Worm (Caenorhabditis elegans) whole organism, L3 larva: ENCODE measurements around the gene F13H8.3.

Experiments used
- R02D3.7 ChIP-seq: fragments of 150-350 bp; optimal IDR thresholded peaks from 2 replicates; lab custom pipeline; 2014; ENCODE audit warnings: missing biosample characterization, missing genetic modification characterization
- ZK546.5 ChIP-seq: sonication (generic microtip); optimal IDR thresholded peaks from 2 replicates; lab custom pipeline; 2017; ENCODE audit warnings: missing biosample characterization, missing genetic modification characterization
- ama-1 ChIP-seq: fragments of 150-350 bp; optimal IDR thresholded peaks from 2 replicates; lab custom pipeline; 2018
- ceh-16 ChIP-seq: sonication (generic microtip); optimal IDR thresholded peaks from 2 replicates; lab custom pipeline; 2017; ENCODE audit warnings: missing biosample characterization, missing genetic modification characterization
- ceh-28 ChIP-seq: fragments of 150-350 bp; optimal IDR thresholded peaks from 2 replicates; lab custom pipeline; 2014; ENCODE audit warnings: missing biosample characterization, missing genetic modification reagents, missing genetic modification characterization
- ceh-82 ChIP-seq: fragments of 150-350 bp; optimal IDR thresholded peaks from 2 replicates; lab custom pipeline; 2014; ENCODE audit warnings: missing biosample characterization, missing genetic modification characterization
- ceh-9 ChIP-seq: sonication (generic microtip); optimal IDR thresholded peaks from 2 replicates; lab custom pipeline; 2018; ENCODE audit warnings: missing biosample characterization, missing genetic modification characterization
- egl-27 ChIP-seq: sonication (generic microtip); optimal IDR thresholded peaks from 4 replicates; lab custom pipeline; 2017; ENCODE audit warnings: missing biosample characterization, missing genetic modification reagents, missing genetic modification characterization
- egl-5 ChIP-seq: fragments of 150-350 bp; optimal IDR thresholded peaks from 2 replicates; lab custom pipeline; 2017; ENCODE audit warnings: missing biosample characterization, missing genetic modification reagents, missing genetic modification characterization, inconsistent platforms
- elt-1 ChIP-seq: fragments of 150-350 bp; optimal IDR thresholded peaks from 2 replicates; lab custom pipeline; 2014; ENCODE audit warnings: missing biosample characterization, missing genetic modification characterization
- elt-2 ChIP-seq: sonication (generic microtip); optimal IDR thresholded peaks from 2 replicates; lab custom pipeline; 2016; ENCODE audit warnings: missing genetic modification reagents, mild to moderate bottlenecking, missing genetic modification characterization, missing compliant biosample characterization
- eor-1 ChIP-seq, 2 experiments: fragments of 150-350 bp; optimal IDR thresholded peaks; 2 replicates each; lab custom pipeline; 2014 to 2018; ENCODE audit warnings: missing biosample characterization in 2 of 2, missing genetic modification characterization in 2 of 2
- fkh-2 ChIP-seq: fragments of 150-350 bp; optimal IDR thresholded peaks from 2 replicates; lab custom pipeline; 2014; ENCODE audit warnings: missing biosample characterization, missing genetic modification reagents, missing genetic modification characterization
- fos-1 ChIP-seq: fragments of 150-350 bp; optimal IDR thresholded peaks from 2 replicates; lab custom pipeline; 2014; ENCODE audit warnings: missing biosample characterization, missing genetic modification characterization
- hmg-11 ChIP-seq: sonication (generic microtip); optimal IDR thresholded peaks from 2 replicates; lab custom pipeline; 2016; ENCODE audit warnings: missing genetic modification characterization, missing compliant biosample characterization
- jun-1 ChIP-seq: fragments of 150-350 bp; optimal IDR thresholded peaks from 2 replicates; lab custom pipeline; 2014; ENCODE audit warnings: missing biosample characterization, missing genetic modification reagents, missing genetic modification characterization
- lin-15B ChIP-seq: fragments of 150-350 bp; optimal IDR thresholded peaks from 2 replicates; lab custom pipeline; 2014; ENCODE audit warnings: missing biosample characterization, missing genetic modification characterization
- lin-39 ChIP-seq: fragments of 150-350 bp; optimal IDR thresholded peaks from 2 replicates; lab custom pipeline; 2018; ENCODE audit warnings: missing biosample characterization, missing genetic modification reagents, missing genetic modification characterization
- lsy-12 ChIP-seq: sonication (generic microtip); optimal IDR thresholded peaks from 2 replicates; lab custom pipeline; 2016; ENCODE audit warnings: mild to moderate bottlenecking, missing genetic modification characterization, missing compliant biosample characterization
- mdl-1 ChIP-seq: fragments of 150-350 bp; optimal IDR thresholded peaks from 2 replicates; lab custom pipeline; 2014; ENCODE audit warnings: missing biosample characterization, missing genetic modification characterization
- mml-1 ChIP-seq: fragments of 150-350 bp; sonication (generic microtip); optimal IDR thresholded peaks from 3 replicates; lab custom pipeline; 2014; ENCODE audit warnings: missing biosample characterization, missing genetic modification characterization
- nfya-1 ChIP-seq: sonication (generic microtip); optimal IDR thresholded peaks from 2 replicates; lab custom pipeline; 2017; ENCODE audit warnings: missing genetic modification characterization, mild to moderate bottlenecking, missing compliant biosample characterization, antibody characterized with exemption, moderate library complexity; ENCODE audit not compliant: insufficient read depth
- nhr-11 ChIP-seq: fragments of 150-350 bp; optimal IDR thresholded peaks from 2 replicates; lab custom pipeline; 2014; ENCODE audit warnings: missing biosample characterization, missing genetic modification characterization
- nhr-12 ChIP-seq: fragments of 150-350 bp; optimal IDR thresholded peaks from 2 replicates; lab custom pipeline; 2014; ENCODE audit warnings: missing biosample characterization, missing genetic modification characterization
- nhr-23 ChIP-seq: fragments of 150-350 bp; optimal IDR thresholded peaks from 2 replicates; lab custom pipeline; 2014; ENCODE audit warnings: missing biosample characterization, missing genetic modification reagents, missing genetic modification characterization
- nhr-237 ChIP-seq: fragments of 150-350 bp; optimal IDR thresholded peaks from 2 replicates; lab custom pipeline; 2014; ENCODE audit warnings: missing biosample characterization, missing genetic modification characterization
- nhr-25 ChIP-seq: sonication (generic microtip); optimal IDR thresholded peaks from 2 replicates; lab custom pipeline; 2017; ENCODE audit warnings: missing biosample characterization, missing genetic modification characterization
- nhr-43 ChIP-seq: sonication (generic microtip); optimal IDR thresholded peaks from 2 replicates; lab custom pipeline; 2016; ENCODE audit warnings: mild to moderate bottlenecking, missing genetic modification characterization, missing compliant biosample characterization; ENCODE audit not compliant: poor library complexity, severe bottlenecking
- nhr-67 ChIP-seq: fragments of 150-350 bp; optimal IDR thresholded peaks from 2 replicates; lab custom pipeline; 2014; ENCODE audit warnings: missing biosample characterization, missing genetic modification characterization
- nhr-77 ChIP-seq: fragments of 150-350 bp; optimal IDR thresholded peaks from 2 replicates; lab custom pipeline; 2014; ENCODE audit warnings: missing biosample characterization, missing genetic modification characterization
- pha-4 ChIP-seq: fragments of 150-350 bp; optimal IDR thresholded peaks from 2 replicates; lab custom pipeline; 2014; ENCODE audit warnings: missing biosample characterization, missing genetic modification reagents, missing genetic modification characterization
- pqm-1 ChIP-seq: fragments of 150-350 bp; optimal IDR thresholded peaks from 2 replicates; lab custom pipeline; 2017; ENCODE audit warnings: missing biosample characterization, missing genetic modification characterization, inconsistent platforms
- sea-2 ChIP-seq: fragments of 150-350 bp; sonication (generic microtip); optimal IDR thresholded peaks from 4 replicates; lab custom pipeline; 2014; ENCODE audit warnings: missing biosample characterization, missing genetic modification reagents, missing genetic modification characterization
- skn-1 ChIP-seq: fragments of 150-350 bp; optimal IDR thresholded peaks from 2 replicates; lab custom pipeline; 2014; ENCODE audit warnings: missing biosample characterization, missing genetic modification characterization
- snpc-4 ChIP-seq: fragments of 150-350 bp; optimal IDR thresholded peaks from 2 replicates; lab custom pipeline; 2014; ENCODE audit warnings: missing biosample characterization, missing genetic modification characterization
- tbx-2 ChIP-seq: sonication (generic microtip); optimal IDR thresholded peaks from 2 replicates; lab custom pipeline; 2016; ENCODE audit warnings: mild to moderate bottlenecking, missing genetic modification characterization, missing compliant biosample characterization
- unc-39 ChIP-seq: sonication (generic microtip); optimal IDR thresholded peaks from 4 replicates; lab custom pipeline; 2017; ENCODE audit warnings: missing biosample characterization, missing genetic modification characterization
- zag-1 ChIP-seq: fragments of 150-350 bp; optimal IDR thresholded peaks from 2 replicates; lab custom pipeline; 2014; ENCODE audit warnings: missing biosample characterization, missing genetic modification characterization
- ztf-11 ChIP-seq: fragments of 150-350 bp; optimal IDR thresholded peaks from 2 replicates; lab custom pipeline; 2014; ENCODE audit warnings: missing biosample characterization, missing genetic modification characterization
- ztf-4 ChIP-seq: fragments of 150-350 bp; optimal IDR thresholded peaks from 2 replicates; lab custom pipeline; 2014; ENCODE audit warnings: missing biosample characterization, missing genetic modification characterization

The F13H8.3 gene

DNA sequence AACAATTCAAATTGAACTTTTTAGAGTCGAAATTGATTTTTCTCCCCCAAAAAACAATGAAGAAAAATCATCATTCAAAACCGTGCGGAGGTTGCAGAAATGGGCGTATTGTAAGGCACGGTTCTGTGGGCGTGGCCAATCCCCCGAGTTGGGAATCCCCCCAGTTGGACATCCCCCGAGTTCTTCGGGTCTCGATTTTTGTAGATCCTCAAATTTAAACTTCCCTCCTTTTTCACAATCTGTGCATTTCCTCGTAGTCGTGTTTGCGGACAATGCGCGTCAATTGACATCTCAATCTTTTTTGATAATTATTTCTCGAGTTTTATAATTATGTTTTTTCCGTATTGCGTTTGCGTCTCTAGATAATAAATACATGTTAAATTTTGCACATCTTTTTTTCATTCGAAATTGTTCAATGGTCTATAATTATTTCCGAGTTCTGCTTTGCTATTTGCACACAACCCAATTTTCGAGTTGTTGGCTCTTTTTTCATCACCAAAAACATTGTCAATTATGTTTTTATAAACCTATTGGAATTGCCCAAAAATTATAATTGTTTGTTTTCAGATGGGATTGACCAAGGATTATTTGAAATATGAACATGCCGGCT is 6.1 kb downstream of the F13H8.3 start, which contains the start of gene F13H8.2:
TSS of gene F13H8.2 (plus strand) at position 560 of the 610 bp plus-strand sequence.
- TF ChIP-seq ceh-28 (tag; lab: Kevin White, UChicago) (peak; percentile 69), egl-5 (tag; lab: Kevin White, UChicago) (peak; percentile 59), nhr-43 (tag; lab: Kevin White, UChicago) (peak; percentile 71), snpc-4 (tag; lab: Kevin White, UChicago) (peak; percentile 29), R02D3.7 (tag; lab: Kevin White, UChicago) (peak; percentile 55), egl-27 (tag; lab: Kevin White, UChicago) (no peak), pha-4 (peak; percentile 85), nhr-25 (tag; lab: Kevin White, UChicago) (peak; percentile 63), nhr-23 (tag; lab: Kevin White, UChicago) (peak; percentile 80), ama-1 (lab: Kevin White, UChicago) (no peak), elt-2 (tag; lab: Kevin White, UChicago) (peak; percentile 51), nhr-237 (tag; lab: Kevin White, UChicago) (no peak), lin-15B (tag; lab: Kevin White, UChicago) (peak; percentile 72), tbx-2 (tag; lab: Kevin White, UChicago) (peak; percentile 63), jun-1 (tag; lab: Kevin White, UChicago) (peak; percentile 40), nfya-1 (tag; lab: Kevin White, UChicago) (peak; percentile 85), nhr-77 (no peak), unc-39 (no peak), skn-1 (tag; lab: Kevin White, UChicago) (no peak), lsy-12 (tag; lab: Kevin White, UChicago) (peak; percentile 54), lin-39 (tag; lab: Kevin White, UChicago) (peak; percentile 39), hmg-11 (tag; lab: Kevin White, UChicago) (peak; percentile 59)
- TF ChIP-seq, all 47 proteins: peak for 16

DNA sequence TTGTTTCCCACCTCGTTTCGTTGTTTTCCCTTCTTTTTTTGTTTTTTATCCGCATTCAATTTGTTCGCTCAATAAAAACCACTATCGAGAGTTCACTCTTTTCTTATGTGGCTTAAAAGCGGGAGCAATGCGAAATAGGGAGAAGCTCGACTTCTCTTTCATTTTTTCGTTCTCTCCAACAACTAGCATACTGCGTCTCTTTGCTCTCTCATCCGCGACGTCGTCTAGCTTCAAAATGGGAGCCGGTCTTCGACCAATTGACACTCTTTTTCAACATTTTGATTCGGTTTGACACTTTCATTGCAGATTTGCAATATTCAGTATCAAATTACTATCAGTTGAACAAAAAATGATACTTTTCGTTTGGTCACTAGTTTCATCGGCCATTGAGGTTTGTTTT is 10.1 kb downstream of the F13H8.3 start, which contains the start of gene bpl-1:
TSS of gene bpl-1 (plus strand) at position 301 of the 400 bp plus-strand sequence.
- TF ChIP-seq nfya-1 (tag; lab: Kevin White, UChicago) (peak; percentile 38), lin-39 (tag; lab: Kevin White, UChicago) (peak; percentile 37), fos-1 (tag; lab: Kevin White, UChicago) (no peak)

DNA sequence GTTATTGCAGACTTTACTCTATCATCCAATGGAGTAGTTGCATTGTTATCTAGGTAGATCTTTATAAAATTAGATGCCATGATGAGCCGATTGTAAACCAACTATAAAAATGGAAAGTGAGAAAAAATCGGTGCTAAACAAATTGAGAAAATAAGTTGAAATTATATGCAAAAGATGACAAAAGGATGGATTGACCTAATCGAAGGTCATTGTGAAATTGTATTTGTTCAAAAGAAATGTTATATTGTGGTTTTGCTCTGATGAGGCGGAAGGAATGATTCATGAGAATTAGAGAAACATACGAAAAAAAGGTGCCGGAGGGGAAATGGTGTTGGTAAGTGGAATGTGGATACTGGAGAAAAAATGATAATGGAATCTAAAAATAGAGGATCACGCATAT is 17.2 kb downstream of the F13H8.3 start, which contains the start of gene scly-1:
TSS of gene scly-1 (minus strand) at position 101 of the 400 bp plus-strand sequence.
- TF ChIP-seq egl-27 (tag; lab: Kevin White, UChicago) (no peak), elt-2 (tag; lab: Kevin White, UChicago) (no peak), nhr-23 (tag; lab: Kevin White, UChicago) (no peak), nhr-12 (tag; lab: Kevin White, UChicago) (no peak), mdl-1 (tag; lab: Kevin White, UChicago) (no peak), mml-1 (no peak), fkh-2 (tag; lab: Kevin White, UChicago) (no peak)

- TF ChIP-seq elt-1 (no peak), ZK546.5 (tag; lab: Kevin White, UChicago) (no peak), pqm-1 (peak; percentile 68), ztf-11 (tag; lab: Kevin White, UChicago) (no peak), hmg-11 (tag; lab: Kevin White, UChicago) (no peak), mml-1 (no peak), jun-1 (tag; lab: Kevin White, UChicago) (no peak), R02D3.7 (tag; lab: Kevin White, UChicago) (no peak), nhr-11 (tag; lab: Kevin White, UChicago) (no peak), nhr-237 (tag; lab: Kevin White, UChicago) (no peak), fkh-2 (tag; lab: Kevin White, UChicago) (no peak), ceh-9 (tag; lab: Kevin White, UChicago) (no peak), sea-2 (GFP tag; lab: Kevin White, UChicago) (no peak), nhr-25 (tag; lab: Kevin White, UChicago) (no peak), ztf-4 (tag; lab: Kevin White, UChicago) (no peak), lsy-12 (tag; lab: Kevin White, UChicago) (no peak), nhr-67 (tag; lab: Kevin White, UChicago) (no peak), lin-15B (tag; lab: Kevin White, UChicago) (peak; percentile 17), eor-1 (tag; optimal IDR thresholded peaks at IDR 0.05; lab: Kevin White, UChicago) (no peak), ceh-16 (no peak), egl-5 (tag; lab: Kevin White, UChicago) (no peak), elt-2 (tag; lab: Kevin White, UChicago) (peak; percentile 66), tbx-2 (tag; lab: Kevin White, UChicago) (no peak), ceh-82 (no peak), lin-39 (tag; lab: Kevin White, UChicago) (no peak), nfya-1 (tag; lab: Kevin White, UChicago) (no peak), nhr-43 (tag; lab: Kevin White, UChicago) (no peak), zag-1 (tag; lab: Kevin White, UChicago) (no peak), pha-4 (peak; percentile 9)
Measured at ce11 chrII:6281903-6282302, 18.1 kb downstream of the F13H8.3 start.
